Worm (Caenorhabditis elegans): Measurements from ENCODE around the gene EGAP9.4.

ce11 chrV:6621894-6622293, 45.2 kb downstream of the EGAP9.4 start, which contains the start of gene nhr-37:
- TF ChIP-seq nhr-77 (tag; optimal IDR thresholded peaks at IDR 0.05) (no peak), fos-1 (tag; optimal IDR thresholded peaks at IDR 0.05) (no peak)

Data from whole organism, L1 larva.